Fruit fly (Drosophila melanogaster) whole organism, pupa: ENCODE measurements around the gene CG12715.

ENCODE experiments used
- CG13204 ChIP-seq: fragments of 200-800 bp; sonication (Bioruptor generic); optimal IDR thresholded peaks from 2 replicates; lab custom pipeline; 2018; ENCODE audit warnings: missing biosample characterization, mild to moderate bottlenecking, missing genetic modification characterization, moderate library complexity
- CG17806 ChIP-seq: fragments of 200-800 bp; sonication (Bioruptor generic); optimal IDR thresholded peaks from 2 replicates; lab custom pipeline; 2018; ENCODE audit warnings: missing biosample characterization, mild to moderate bottlenecking, missing genetic modification characterization, moderate library complexity
- CG32121 ChIP-seq: fragments of 200-800 bp; sonication (Bioruptor generic); IDR thresholded peaks from 2 replicates; pipeline ENCODE4 v1.3.6; 2022; ENCODE audit warnings: missing biosample characterization, missing genetic modification characterization
- CG8301 ChIP-seq: fragments of 200-800 bp; sonication (Bioruptor generic); optimal IDR thresholded peaks from 2 replicates; lab custom pipeline; 2018; ENCODE audit warnings: missing biosample characterization, mild to moderate bottlenecking, missing genetic modification characterization
- Ets98B ChIP-seq: fragments of 200-800 bp; sonication (Bioruptor generic); IDR thresholded peaks from 2 replicates; pipeline ENCODE4 v1.3.6; 2022; ENCODE audit warnings: missing biosample characterization, missing genetic modification characterization
- Pif1A ChIP-seq: fragments of 200-800 bp; sonication (Bioruptor generic); optimal IDR thresholded peaks from 3 replicates; lab custom pipeline; 2016; ENCODE audit warnings: missing biosample characterization, missing genetic modification characterization
- Pif1B ChIP-seq: fragments of 200-800 bp; sonication (Bioruptor generic); optimal IDR thresholded peaks from 3 replicates; lab custom pipeline; 2016; ENCODE audit warnings: missing biosample characterization, missing genetic modification characterization
- fd96Ca ChIP-seq: fragments of 200-800 bp; sonication (Bioruptor generic); IDR thresholded peaks from 3 replicates; pipeline ENCODE4 v1.3.6; 2022; ENCODE audit warnings: missing biosample characterization, missing genetic modification characterization
- gl ChIP-seq: fragments of 200-800 bp; sonication (Bioruptor generic); optimal IDR thresholded peaks from 2 replicates; lab custom pipeline; 2018; ENCODE audit warnings: missing biosample characterization, mild to moderate bottlenecking, missing genetic modification characterization
- rn ChIP-seq: fragments of 200-800 bp; sonication (Bioruptor generic); IDR thresholded peaks from 2 replicates; pipeline ENCODE4 v1.3.6; 2022; ENCODE audit warnings: missing biosample characterization, missing genetic modification characterization

DNA sequence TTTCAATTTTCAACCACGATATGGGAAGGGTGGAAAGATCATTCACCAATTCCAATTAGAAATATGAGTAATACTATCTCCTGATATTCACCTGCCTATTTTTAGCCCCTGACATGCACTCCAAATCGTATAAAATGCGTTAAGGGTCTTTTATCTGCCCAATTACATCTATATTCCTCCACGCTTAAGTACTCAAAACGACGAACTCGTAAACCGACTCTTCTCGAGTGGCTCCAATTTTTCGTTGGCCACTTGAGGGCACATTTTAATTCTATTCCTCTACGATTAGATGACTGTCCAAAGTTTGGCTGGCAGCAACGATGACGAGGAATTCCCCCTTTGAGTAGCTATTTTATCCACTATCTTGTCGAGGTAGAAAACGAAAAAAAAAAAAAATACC is 46.7 kb upstream of the CG12715 start:
- no peak for TF ChIP-seq CG32121 (GFP tag; lab: Robert Waterston, UW)
- no peak for TF ChIP-seq Pif1B (GFP tag; lab: Kevin White, UChicago)
- no peak for TF ChIP-seq gl
- TF ChIP-seq rn (GFP tag; lab: Robert Waterston, UW): no peak
- no peak for TF ChIP-seq CG17806
- TF ChIP-seq fd96Ca (GFP tag; lab: Robert Waterston, UW): no peak
- no peak for TF ChIP-seq Ets98B (GFP tag; lab: Robert Waterston, UW)
- no peak for TF ChIP-seq Pif1A
- no peak for TF ChIP-seq CG8301 (tag; lab: Kevin White, UChicago)
- no peak for TF ChIP-seq CG13204 (GFP tag; lab: Kevin White, UChicago)
